Fruit fly (Drosophila melanogaster): ENCODE results near the gene Upf2.

The Upf2 gene

dm6 chrX:8060148-8060920 is 14.9 kb downstream of the Upf2 start:
- TF ChIP-seq ss (GFP tag; optimal IDR thresholded peaks at IDR 0.05) (peak in 1 of 2 experiments; percentile 17), CG10669 (GFP tag; optimal IDR thresholded peaks at IDR 0.05) (no peak), CG32006 (GFP tag; optimal IDR thresholded peaks at IDR 0.05) (peak; percentile 12), CG31627 (GFP tag; optimal IDR thresholded peaks at IDR 0.05) (no peak), CG9139 (GFP tag; optimal IDR thresholded peaks at IDR 0.05) (no peak), dsx (GFP tag; optimal IDR thresholded peaks at IDR 0.05; ENCODE audit: poor library complexity, severe bottlenecking) (no peak), esn (GFP tag; optimal IDR thresholded peaks at IDR 0.05) (no peak), salr (GFP tag; optimal IDR thresholded peaks at IDR 0.05) (no peak), CG11294 (GFP tag; IDR thresholded peaks at IDR 0.05) (no peak), CG15336 (GFP tag; IDR thresholded peaks at IDR 0.05) (no peak), eg (GFP tag; IDR thresholded peaks at IDR 0.05) (no peak), Met (GFP tag; optimal IDR thresholded peaks at IDR 0.05) (peak; percentile 1), topi (GFP tag; optimal IDR thresholded peaks at IDR 0.05) (no peak), Eip78C (GFP tag) (peak; percentile 53), CG11762 (GFP tag; optimal IDR thresholded peaks at IDR 0.05; ENCODE audit: insufficient read depth) (no peak), vri (GFP tag; optimal IDR thresholded peaks at IDR 0.05) (no peak), svp (GFP tag) (peak; percentile 84), achi (GFP tag; optimal IDR thresholded peaks at IDR 0.05) (no peak), pdm3 (GFP tag; optimal IDR thresholded peaks at IDR 0.05) (peak; percentile 21), spab (GFP tag; optimal IDR thresholded peaks at IDR 0.05) (no peak), CG8632 (GFP tag; optimal IDR thresholded peaks at IDR 0.05) (no peak), CG34406 (GFP tag; optimal IDR thresholded peaks at IDR 0.05) (no peak), CG7368 (GFP tag; optimal IDR thresholded peaks at IDR 0.05) (no peak), lz (GFP tag; optimal IDR thresholded peaks at IDR 0.05) (no peak), Blimp-1 (GFP tag; optimal IDR thresholded peaks at IDR 0.05) (no peak), CG6163 (GFP tag; IDR thresholded peaks at IDR 0.05) (peak; percentile 21; the same call in 1 of the 3 replicates), Sox14 (GFP tag; optimal IDR thresholded peaks at IDR 0.05) (peak; percentile 51), CG8119 (GFP tag; IDR thresholded peaks at IDR 0.05) (0 out of 3 replicates have a peak, but pooled peaks have one; percentile 37), fd85E (GFP tag; optimal IDR thresholded peaks at IDR 0.05) (no peak), Gug (GFP tag; IDR thresholded peaks at IDR 0.05) (0 out of 2 replicates have a peak, but pooled peaks have one; percentile 11), Eip75B (GFP tag; optimal IDR thresholded peaks at IDR 0.05) (no peak), CG6854 (GFP tag; optimal IDR thresholded peaks at IDR 0.05) (no peak)

dm6 chrX:8059629-8060028 is 15.6 kb downstream of the Upf2 start:
- no peak for TF ChIP-seq acj6 (GFP tag; optimal IDR thresholded peaks at IDR 0.05)
- no peak for TF ChIP-seq CG1621 (tag; optimal IDR thresholded peaks at IDR 0.05)
- TF ChIP-seq CG6163 (GFP tag; IDR thresholded peaks at IDR 0.05), result 0 out of 3 replicates have a peak, but pooled peaks have one; percentile 14
- TF ChIP-seq Met (GFP tag; optimal IDR thresholded peaks at IDR 0.05), result no peak

dm6 chrX:8058446-8058900 is 16.8 kb downstream of the Upf2 start:
- peak; percentile 37 for TF ChIP-seq CG15336 (GFP tag; IDR thresholded peaks at IDR 0.05)
- no peak for TF ChIP-seq CG6792 (GFP tag; optimal IDR thresholded peaks at IDR 0.05)
- peak; percentile 19 for TF ChIP-seq CG34406 (GFP tag; optimal IDR thresholded peaks at IDR 0.05)
- peak; percentile 17 for TF ChIP-seq Sox14 (GFP tag; optimal IDR thresholded peaks at IDR 0.05)
- peak; percentile 12 for TF ChIP-seq Eip75B (GFP tag; optimal IDR thresholded peaks at IDR 0.05)
- TF ChIP-seq CG16779 (tag; optimal IDR thresholded peaks at IDR 0.05), result no peak
- TF ChIP-seq vri (GFP tag; optimal IDR thresholded peaks at IDR 0.05), result peak; percentile 85
- no peak for TF ChIP-seq CG32006 (GFP tag; optimal IDR thresholded peaks at IDR 0.05)
- TF ChIP-seq CG8119 (GFP tag; IDR thresholded peaks at IDR 0.05), result peak; percentile 62
- no peak for TF ChIP-seq lz (GFP tag; optimal IDR thresholded peaks at IDR 0.05)
- peak; percentile 50 for TF ChIP-seq Eip78C (GFP tag)
- TF ChIP-seq Lpt (GFP tag; optimal IDR thresholded peaks at IDR 0.05), result peak; percentile 30
- TF ChIP-seq ss (GFP tag; optimal IDR thresholded peaks at IDR 0.05), result peak; percentile 24 to 49
- peak; percentile 67; the same call in 2 of the 3 replicates for TF ChIP-seq CG6163 (GFP tag; IDR thresholded peaks at IDR 0.05)
- peak; percentile 24 for TF ChIP-seq CG1621 (tag; optimal IDR thresholded peaks at IDR 0.05)
- TF ChIP-seq CG31627 (GFP tag; optimal IDR thresholded peaks at IDR 0.05), result no peak
- peak; percentile 58; the same call in 2 of the 3 replicates for TF ChIP-seq eg (GFP tag; IDR thresholded peaks at IDR 0.05)
- no peak for TF ChIP-seq OdsH (GFP tag; optimal IDR thresholded peaks at IDR 0.05)
- TF ChIP-seq Hr39 (GFP tag; optimal IDR thresholded peaks at IDR 0.05), result no peak
- TF ChIP-seq pdm3 (GFP tag; optimal IDR thresholded peaks at IDR 0.05), result no peak
- no peak for TF ChIP-seq fd59A (GFP tag; optimal IDR thresholded peaks at IDR 0.05)
- TF ChIP-seq CG6854 (GFP tag; optimal IDR thresholded peaks at IDR 0.05), result no peak
- peak; percentile 96 for TF ChIP-seq fkh (GFP tag; optimal IDR thresholded peaks at IDR 0.05)
